Fruit fly (Drosophila melanogaster) whole organism, embryonic: ENCODE results near the gene CG42759.

ENCODE experiments used
- Ada2b ChIP-seq: fragments of 200-800 bp; sonication (Bioruptor generic); IDR thresholded peaks from 2 replicates; pipeline ENCODE4 v1.3.6; 2022; ENCODE audit warnings: missing biosample characterization, missing genetic modification characterization
- CG10267 ChIP-seq: fragments of 200-800 bp; sonication (Bioruptor generic); optimal IDR thresholded peaks from 2 replicates; lab custom pipeline; 2018; ENCODE audit warnings: missing biosample characterization, mild to moderate bottlenecking, missing genetic modification characterization, moderate library complexity
- CG11093 ChIP-seq: fragments of 200-800 bp; sonication (Bioruptor generic); IDR thresholded peaks from 3 replicates; pipeline ENCODE4 v1.3.6; 2022; ENCODE audit warnings: missing biosample characterization, missing genetic modification characterization
- CG12071 ChIP-seq: fragments of 200-800 bp; sonication (Bioruptor generic); optimal IDR thresholded peaks from 3 replicates; lab custom pipeline; 2018; ENCODE audit warnings: missing biosample characterization, mild to moderate bottlenecking, missing genetic modification characterization
- CG15269 ChIP-seq: fragments of 200-800 bp; sonication (Bioruptor generic); optimal IDR thresholded peaks from 2 replicates; lab custom pipeline; 2018; ENCODE audit warnings: missing biosample characterization, mild to moderate bottlenecking, missing genetic modification characterization, moderate library complexity
- CG18599 ChIP-seq: fragments of 200-800 bp; sonication (Bioruptor generic); optimal IDR thresholded peaks from 3 replicates; lab custom pipeline; 2017; ENCODE audit warnings: missing biosample characterization, missing genetic modification characterization, mild to moderate bottlenecking, moderate library complexity, missing genetic modification reagents
- CG2678 ChIP-seq: fragments of 200-800 bp; sonication (Bioruptor generic); optimal IDR thresholded peaks from 3 replicates; lab custom pipeline; 2019; ENCODE audit warnings: missing biosample characterization, mild to moderate bottlenecking, missing genetic modification characterization, moderate library complexity
- CG30020 ChIP-seq: fragments of 200-800 bp; optimal IDR thresholded peaks from 2 replicates; lab custom pipeline; 2019; ENCODE audit warnings: missing biosample characterization, mild to moderate bottlenecking, missing genetic modification characterization, moderate library complexity
- CG32772 ChIP-seq: fragments of 200-800 bp; sonication (Bioruptor generic); IDR thresholded peaks from 2 replicates; pipeline ENCODE4 v1.3.6; 2022; ENCODE audit warnings: missing biosample characterization, missing genetic modification characterization
- CG3726 ChIP-seq: fragments of 200-800 bp; sonication (Bioruptor generic); IDR thresholded peaks from 3 replicates; pipeline ENCODE4, ENCODE4 v1.3.6; 2022; ENCODE audit warnings: missing biosample characterization, missing genetic modification characterization
- CG5245 ChIP-seq: fragments of 200-800 bp; sonication (Bioruptor generic); optimal IDR thresholded peaks from 3 replicates; lab custom pipeline; 2016; ENCODE audit warnings: missing biosample characterization, missing genetic modification characterization
- CG6272 ChIP-seq: fragments of 200-800 bp; sonication (Bioruptor generic); IDR thresholded peaks from 2 replicates; pipeline ENCODE4 v1.3.6; 2022; ENCODE audit warnings: missing biosample characterization, missing genetic modification characterization
- CG7556 ChIP-seq: fragments of 200-800 bp; sonication (Bioruptor generic); optimal IDR thresholded peaks from 2 replicates; lab custom pipeline; 2017; ENCODE audit warnings: missing biosample characterization, mild to moderate bottlenecking, missing genetic modification characterization
- CG7839 ChIP-seq: fragments of 200-800 bp; sonication (Bioruptor generic); optimal IDR thresholded peaks from 3 replicates; lab custom pipeline; 2018; ENCODE audit warnings: missing biosample characterization, mild to moderate bottlenecking, missing genetic modification characterization, moderate library complexity
- CG7928 ChIP-seq: fragments of 200-800 bp; sonication (Bioruptor generic); optimal IDR thresholded peaks from 2 replicates; lab custom pipeline; 2017; ENCODE audit warnings: missing biosample characterization, mild to moderate bottlenecking, missing genetic modification characterization
- CG7987 ChIP-seq: fragments of 200-800 bp; sonication (Bioruptor generic); optimal IDR thresholded peaks from 2 replicates; lab custom pipeline; 2018; ENCODE audit warnings: missing biosample characterization, mild to moderate bottlenecking, missing genetic modification characterization, moderate library complexity
- CG9437 ChIP-seq: fragments of 200-800 bp; sonication (Bioruptor generic); optimal IDR thresholded peaks from 2 replicates; lab custom pipeline; 2018; ENCODE audit warnings: missing biosample characterization, mild to moderate bottlenecking, missing genetic modification characterization
- CG9797 ChIP-seq: fragments of 200-800 bp; sonication (Bioruptor generic); optimal IDR thresholded peaks from 3 replicates; lab custom pipeline; 2018; ENCODE audit warnings: missing biosample characterization, mild to moderate bottlenecking, missing genetic modification characterization
- D19A ChIP-seq: fragments of 200-800 bp; optimal IDR thresholded peaks from 3 replicates; lab custom pipeline; 2019; ENCODE audit warnings: missing biosample characterization, mild to moderate bottlenecking, missing genetic modification characterization, moderate library complexity
- Doc3 ChIP-seq: fragments of 200-800 bp; sonication (Bioruptor generic); IDR thresholded peaks from 3 replicates; pipeline ENCODE4 v1.3.6; 2022; ENCODE audit warnings: missing biosample characterization, missing genetic modification characterization; ENCODE audit not compliant: partially characterized antibody
- Dref ChIP-seq: fragments of 200-800 bp; sonication (Bioruptor generic); IDR thresholded peaks from 2 replicates; pipeline ENCODE4 v1.3.6; 2022; ENCODE audit warnings: missing biosample characterization, missing genetic modification characterization
- Drgx ChIP-seq: fragments of 200-800 bp; sonication (Bioruptor generic); IDR thresholded peaks from 2 replicates; pipeline ENCODE4 v1.3.6; 2022; ENCODE audit warnings: missing biosample characterization, missing genetic modification characterization
- Ets65A ChIP-seq: fragments of 200-800 bp; sonication (Bioruptor generic); peaks from one replicate; lab custom pipeline; 2016; ENCODE audit warnings: missing biosample characterization, missing genetic modification characterization
- Hmr ChIP-seq: fragments of 200-800 bp; sonication (Bioruptor generic); optimal IDR thresholded peaks from 3 replicates; lab custom pipeline; 2017; ENCODE audit warnings: mild to moderate bottlenecking, missing biosample characterization, missing genetic modification reagents, missing genetic modification characterization
- Hr3 ChIP-seq: fragments of 200-800 bp; sonication (Bioruptor generic); optimal IDR thresholded peaks from 3 replicates; lab custom pipeline; 2016; ENCODE audit warnings: missing biosample characterization, missing genetic modification characterization
- Hr39 ChIP-seq: fragments of >200 bp; optimal IDR thresholded peaks from 2 replicates; lab custom pipeline; 2017
- Jarid2 ChIP-seq: fragments of 200-800 bp; sonication (Bioruptor generic); optimal IDR thresholded peaks from 3 replicates; lab custom pipeline; 2017; ENCODE audit warnings: mild to moderate bottlenecking, missing biosample characterization, missing genetic modification reagents, missing genetic modification characterization
- Mad ChIP-seq: fragments of 200-800 bp; sonication (Bioruptor generic); optimal IDR thresholded peaks from 2 replicates; lab custom pipeline; 2016; ENCODE audit warnings: missing biosample characterization, missing genetic modification characterization
- Med ChIP-seq: fragments of 200-800 bp; sonication (Bioruptor generic); peaks from one replicate; lab custom pipeline; 2016; ENCODE audit warnings: missing biosample characterization, missing genetic modification characterization, mild to moderate bottlenecking, inconsistent platforms, moderate library complexity
- Nf-YB ChIP-seq: fragments of 200-800 bp; sonication (Bioruptor generic); optimal IDR thresholded peaks from 3 replicates; lab custom pipeline; 2019; ENCODE audit warnings: missing biosample characterization, mild to moderate bottlenecking, missing genetic modification characterization, moderate library complexity
- PHDP ChIP-seq: fragments of 200-800 bp; sonication (Bioruptor generic); optimal IDR thresholded peaks from 3 replicates; lab custom pipeline; 2018; ENCODE audit warnings: missing biosample characterization, mild to moderate bottlenecking, missing genetic modification characterization, moderate library complexity
- Trl ChIP-seq, 3 experiments: fragments of >200 bp in 2 of 3; fragments of 200-800 bp in 1 of 3; sonication (Bioruptor generic) in 1 of 3; optimal IDR thresholded peaks; 2 replicates in 1 of 3; 3 replicates in 2 of 3; lab custom pipeline; 2016 to 2017; ENCODE audit warnings: missing biosample characterization in 1 of 3, missing genetic modification characterization in 1 of 3
- chif ChIP-seq, 2 experiments: fragments of 200-800 bp; sonication (Bioruptor generic); optimal IDR thresholded peaks; 3 replicates each; lab custom pipeline; 2016; ENCODE audit warnings: missing biosample characterization in 2 of 2, missing genetic modification characterization in 2 of 2
- dimm ChIP-seq: fragments of 200-800 bp; sonication (Bioruptor generic); IDR thresholded peaks from 2 replicates; pipeline ENCODE4 v1.3.6; 2022; ENCODE audit warnings: missing biosample characterization, missing genetic modification characterization
- dmrt99B ChIP-seq: fragments of 200-800 bp; sonication (Bioruptor generic); optimal IDR thresholded peaks from 2 replicates; lab custom pipeline; 2018; ENCODE audit warnings: missing biosample characterization, mild to moderate bottlenecking, missing genetic modification characterization, moderate library complexity
- ems ChIP-seq: fragments of 200-800 bp; sonication (Bioruptor generic); optimal IDR thresholded peaks from 3 replicates; lab custom pipeline; 2016; ENCODE audit warnings: missing biosample characterization, missing genetic modification characterization
- gem ChIP-seq: fragments of 200-800 bp; sonication (Bioruptor generic); optimal IDR thresholded peaks from 2 replicates; lab custom pipeline; 2019; ENCODE audit warnings: missing biosample characterization, mild to moderate bottlenecking, missing genetic modification characterization, moderate library complexity
- h ChIP-seq: fragments of >200 bp; optimal IDR thresholded peaks from 2 replicates; lab custom pipeline; 2017
- lab ChIP-seq: fragments of 200-800 bp; sonication (Bioruptor generic); optimal IDR thresholded peaks from 3 replicates; lab custom pipeline; 2017; ENCODE audit warnings: missing biosample characterization, missing genetic modification characterization, mild to moderate bottlenecking, moderate library complexity, missing genetic modification reagents
- lilli ChIP-seq: fragments of 200-800 bp; sonication (Bioruptor generic); optimal IDR thresholded peaks from 3 replicates; lab custom pipeline; 2016; ENCODE audit warnings: missing biosample characterization, missing genetic modification characterization
- nerfin-1 ChIP-seq: fragments of 200-800 bp; sonication (Bioruptor generic); optimal IDR thresholded peaks from 3 replicates; lab custom pipeline; 2019; ENCODE audit warnings: missing biosample characterization, mild to moderate bottlenecking, missing genetic modification characterization, moderate library complexity
- onecut ChIP-seq: fragments of 200-800 bp; sonication (Bioruptor generic); IDR thresholded peaks from 2 replicates; pipeline ENCODE4 v1.3.6; 2022; ENCODE audit warnings: missing biosample characterization, missing genetic modification characterization
- pho ChIP-seq: fragments of 200-800 bp; sonication (Bioruptor generic); optimal IDR thresholded peaks from 2 replicates; lab custom pipeline; 2016; ENCODE audit warnings: missing biosample characterization, missing genetic modification characterization
- sens ChIP-seq: fragments of 200-800 bp; sonication (Bioruptor generic); peaks from one replicate; lab custom pipeline; 2016; ENCODE audit warnings: missing biosample characterization, missing genetic modification characterization
- stwl ChIP-seq: fragments of 200-800 bp; sonication (Bioruptor generic); optimal IDR thresholded peaks from 3 replicates; lab custom pipeline; 2018; ENCODE audit warnings: missing biosample characterization, mild to moderate bottlenecking, missing genetic modification characterization, moderate library complexity
- tap ChIP-seq: fragments of 200-800 bp; optimal IDR thresholded peaks from 3 replicates; lab custom pipeline; 2019; ENCODE audit warnings: missing biosample characterization, mild to moderate bottlenecking, missing genetic modification characterization, moderate library complexity
- ttk ChIP-seq: fragments of 200-800 bp; sonication (Bioruptor generic); IDR thresholded peaks from 2 replicates; pipeline ENCODE4 v2.1.2; 2022; ENCODE audit warnings: missing biosample characterization, missing genetic modification characterization
- unpg ChIP-seq: fragments of 200-800 bp; sonication (Bioruptor generic); optimal IDR thresholded peaks from 3 replicates; lab custom pipeline; 2018; ENCODE audit warnings: missing biosample characterization, mild to moderate bottlenecking, missing genetic modification characterization, moderate library complexity
- wdn ChIP-seq: fragments of 200-800 bp; sonication (Bioruptor generic); IDR thresholded peaks from 2 replicates; pipeline ENCODE4 v1.3.6; 2022; ENCODE audit warnings: missing biosample characterization, missing genetic modification characterization
- wek ChIP-seq: fragments of 200-800 bp; sonication (Bioruptor generic); optimal IDR thresholded peaks from 3 replicates; lab custom pipeline; 2018; ENCODE audit warnings: missing biosample characterization, mild to moderate bottlenecking, missing genetic modification characterization, moderate library complexity

CG42759 gene

dm6 chr3R:10190084-10190782 is 47.4 kb downstream of the CG42759 start, which contains the start of gene Syn (continued):
- TF ChIP-seq Hmr: peak; percentile 8
- no peak for TF ChIP-seq h (lab: Kevin White, UChicago)
- TF ChIP-seq Hr3 (GFP tag; lab: Kevin White, UChicago): peak; percentile 26
- peak; percentile 24 for TF ChIP-seq dmrt99B (tag; lab: Kevin White, UChicago)
- TF ChIP-seq onecut: peak; percentile 80
- TF ChIP-seq Trl (optimal IDR thresholded peaks at IDR 0.05; lab: Kevin White, UChicago): peak; percentile 44 to 75
- no peak for TF ChIP-seq Trl (GFP tag; optimal IDR thresholded peaks at IDR 0.05; lab: Kevin White, UChicago)
- TF ChIP-seq CG11093 (GFP tag; lab: Robert Waterston, UW): no peak
- TF ChIP-seq CG32772: no peak
- no peak for TF ChIP-seq CG30020
- no peak for TF ChIP-seq tap (tag; lab: Kevin White, UChicago)
- peak; percentile 56 for TF ChIP-seq Med (GFP tag; lab: Kevin White, UChicago)
- no peak for TF ChIP-seq CG7928
- TF ChIP-seq lab: peak; percentile 28
- no peak for TF ChIP-seq Ada2b (GFP tag; lab: Robert Waterston, UW)
- TF ChIP-seq Ets65A (GFP tag; lab: Kevin White, UChicago): no peak
- TF ChIP-seq wek: no peak
- TF ChIP-seq CG7987: no peak
- peak; percentile 70 for TF ChIP-seq stwl (tag; lab: Kevin White, UChicago)
- peak; percentile 69 for TF ChIP-seq sens (GFP tag; lab: Kevin White, UChicago)
- TF ChIP-seq pho (GFP tag; lab: Kevin White, UChicago): no peak
- TF ChIP-seq CG3726: no peak
- TF ChIP-seq D19A: peak; percentile 73
- no peak for TF ChIP-seq wdn (GFP tag; lab: Robert Waterston, UW)
- TF ChIP-seq lilli (GFP tag; lab: Kevin White, UChicago): no peak
- no peak for TF ChIP-seq Nf-YB (GFP tag; lab: Kevin White, UChicago)
- TF ChIP-seq unpg (GFP tag; lab: Kevin White, UChicago): no peak
- no peak for TF ChIP-seq CG12071 (GFP tag; lab: Kevin White, UChicago)
- no peak for TF ChIP-seq CG9797 (GFP tag; lab: Kevin White, UChicago)
- TF ChIP-seq Dref: no peak
- no peak for TF ChIP-seq Doc3 (GFP tag; lab: Robert Waterston, UW)
- TF ChIP-seq nerfin-1 (tag; lab: Kevin White, UChicago): peak; percentile 85
- TF ChIP-seq Drgx (GFP tag; lab: Robert Waterston, UW): no peak
- peak; percentile 44 for TF ChIP-seq CG9437 (GFP tag; lab: Kevin White, UChicago)
- peak; percentile 57 for TF ChIP-seq gem (tag; lab: Kevin White, UChicago)
- peak; percentile 15 for TF ChIP-seq PHDP
- TF ChIP-seq CG18599 (GFP tag; lab: Kevin White, UChicago): peak; percentile 33
- no peak for TF ChIP-seq chif (GFP tag; optimal IDR thresholded peaks at IDR 0.05; lab: Kevin White, UChicago)
- TF ChIP-seq Hr39 (lab: Kevin White, UChicago): no peak
- TF ChIP-seq Mad: no peak
- no peak for TF ChIP-seq ttk (GFP tag; lab: Robert Waterston, UW)
- TF ChIP-seq CG15269 (tag; lab: Kevin White, UChicago): peak; percentile 29
- peak; percentile 56 for TF ChIP-seq CG7556 (GFP tag; lab: Kevin White, UChicago)
- peak; percentile 54 for TF ChIP-seq CG2678
- TF ChIP-seq CG10267 (tag; lab: Kevin White, UChicago): peak; percentile 24
- TF ChIP-seq ems (GFP tag; lab: Kevin White, UChicago): no peak
- no peak for TF ChIP-seq dimm
- no peak for TF ChIP-seq CG5245 (GFP tag; lab: Kevin White, UChicago)
- TF ChIP-seq CG6272 (GFP tag; lab: Robert Waterston, UW): no peak
- peak; percentile 33 for TF ChIP-seq CG7839
- TF ChIP-seq Jarid2 (GFP tag; lab: Kevin White, UChicago): no peak
